Worm (Caenorhabditis elegans): ENCODE data around the gene fut-5.

Gene fut-5

DNA sequence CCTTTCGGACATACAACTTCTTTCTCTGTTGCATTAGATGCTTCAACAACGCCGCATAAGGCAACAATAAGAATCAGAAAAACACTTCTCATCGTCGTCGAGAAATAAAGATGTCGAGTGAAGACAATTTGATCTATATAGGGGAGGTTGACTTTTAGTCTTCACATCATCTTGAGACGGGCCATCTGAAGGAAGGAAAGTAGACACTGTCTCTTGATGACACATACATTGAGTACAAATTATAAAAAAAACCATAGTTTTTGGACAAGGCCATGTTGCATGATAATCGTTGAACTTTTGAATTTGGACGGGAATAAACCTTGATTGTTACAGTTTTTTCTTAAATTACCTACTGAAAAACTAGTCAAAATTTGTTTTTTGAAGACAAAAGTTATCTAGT is 45.8 kb downstream of the fut-5 start, which contains the start of gene clec-139:
Gene clec-139, minus strand, starts transcription at position 101 of the 400 bp plus-strand sequence.
- TF ChIP-seq nhr-12 (tag; optimal IDR thresholded peaks at IDR 0.05): no peak
- TF ChIP-seq cnd-1 (tag; optimal IDR thresholded peaks at IDR 0.05): no peak
- no peak for TF ChIP-seq sem-2 (GFP tag; optimal IDR thresholded peaks at IDR 0.05)
- no peak for TF ChIP-seq elt-3 (tag; optimal IDR thresholded peaks at IDR 0.05)
- no peak for TF ChIP-seq mls-2 (tag; optimal IDR thresholded peaks at IDR 0.05)
- TF ChIP-seq mep-1 (tag; optimal IDR thresholded peaks at IDR 0.05): no peak
- TF ChIP-seq M03D4.4 (tag; optimal IDR thresholded peaks at IDR 0.05): no peak
- TF ChIP-seq nhr-2 (tag; optimal IDR thresholded peaks at IDR 0.05): no peak

DNA sequence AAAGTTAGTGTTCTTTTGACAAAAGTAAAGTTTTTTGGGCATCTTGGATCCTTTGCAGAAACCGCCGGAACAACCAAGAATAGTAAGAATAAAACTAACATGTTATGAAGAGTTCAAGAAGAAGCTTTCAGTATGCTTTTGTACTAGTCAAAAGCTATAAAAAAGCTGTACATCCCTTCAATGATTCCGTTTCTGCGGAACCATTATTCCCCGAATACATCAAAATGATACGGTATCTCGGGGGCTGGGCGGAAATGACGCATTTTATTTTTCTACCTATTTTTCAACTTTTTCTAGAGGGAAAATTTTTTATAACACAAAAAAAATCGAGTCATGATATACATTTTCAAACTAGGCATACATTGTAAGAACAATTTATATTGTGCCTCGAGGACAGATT is 47.8 kb downstream of the fut-5 start, which contains the start of gene clec-138:
Gene clec-138, minus strand, starts transcription at position 101 of the 400 bp plus-strand sequence.
- TF ChIP-seq bed-3 (GFP tag; optimal IDR thresholded peaks at IDR 0.05) (no peak), lin-32 (GFP tag; optimal IDR thresholded peaks at IDR 0.05) (no peak), zip-8 (tag; optimal IDR thresholded peaks at IDR 0.05) (no peak), mep-1 (tag; optimal IDR thresholded peaks at IDR 0.05) (no peak), ztf-11 (tag; optimal IDR thresholded peaks at IDR 0.05) (no peak), elt-1 (tag; optimal IDR thresholded peaks at IDR 0.05; ENCODE audit: borderline replicate concordance, insufficient read depth) (no peak), unc-120 (tag; optimal IDR thresholded peaks at IDR 0.05; ENCODE audit: poor library complexity, severe bottlenecking) (no peak), nhr-76 (tag; optimal IDR thresholded peaks at IDR 0.05) (no peak), lsy-2 (tag; optimal IDR thresholded peaks at IDR 0.05) (no peak), tbx-8 (GFP tag; optimal IDR thresholded peaks at IDR 0.05) (no peak), mab-5 (tag; optimal IDR thresholded peaks at IDR 0.05) (no peak), hlh-1 (tag; optimal IDR thresholded peaks at IDR 0.05) (no peak)

DNA sequence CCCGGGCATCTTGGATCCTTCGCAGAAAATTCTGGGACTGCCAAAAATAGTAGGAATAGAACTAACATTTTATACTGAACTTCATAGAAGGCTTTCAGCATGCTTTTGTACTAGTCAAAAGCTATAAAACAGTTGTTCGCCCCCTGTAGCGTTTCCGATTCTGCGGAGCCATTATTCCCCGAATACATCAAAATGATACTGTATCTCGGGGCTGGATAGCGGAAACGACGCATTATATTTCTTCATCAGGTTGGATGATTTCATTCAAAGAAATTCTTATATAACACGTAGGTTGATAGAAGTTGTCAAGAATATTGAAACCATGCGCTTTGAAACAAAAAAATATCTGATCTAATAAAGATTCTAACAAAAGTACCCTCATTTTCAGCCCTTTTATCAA is 49.5 kb downstream of the fut-5 start, which contains the start of gene clec-137:
Gene clec-137, minus strand, starts transcription at position 101 of the 400 bp plus-strand sequence.
- TF ChIP-seq ztf-11 (tag; optimal IDR thresholded peaks at IDR 0.05): no peak
- TF ChIP-seq nhr-237 (tag; optimal IDR thresholded peaks at IDR 0.05): no peak
- TF ChIP-seq hlh-1 (tag; optimal IDR thresholded peaks at IDR 0.05): no peak
- TF ChIP-seq ceh-83 (GFP tag; optimal IDR thresholded peaks at IDR 0.05): no peak
- no peak for TF ChIP-seq mep-1 (tag; optimal IDR thresholded peaks at IDR 0.05)
- no peak for TF ChIP-seq unc-62 (GFP tag; optimal IDR thresholded peaks at IDR 0.05)
- TF ChIP-seq lin-32 (GFP tag; optimal IDR thresholded peaks at IDR 0.05): no peak
- no peak for TF ChIP-seq lsy-2 (tag; optimal IDR thresholded peaks at IDR 0.05)
- TF ChIP-seq nhr-76 (tag; optimal IDR thresholded peaks at IDR 0.05): no peak
- no peak for TF ChIP-seq tbx-8 (GFP tag; optimal IDR thresholded peaks at IDR 0.05)
- TF ChIP-seq flh-1 (GFP tag; optimal IDR thresholded peaks at IDR 0.05): no peak
- TF ChIP-seq nhr-28 (tag; optimal IDR thresholded peaks at IDR 0.05): no peak
- TF ChIP-seq nhr-2 (tag; optimal IDR thresholded peaks at IDR 0.05): no peak
- no peak for TF ChIP-seq elt-3 (tag; optimal IDR thresholded peaks at IDR 0.05)
- TF ChIP-seq unc-39 (tag; optimal IDR thresholded peaks at IDR 0.05): no peak
- TF ChIP-seq zip-8 (tag; optimal IDR thresholded peaks at IDR 0.05): no peak
- no peak for TF ChIP-seq bed-3 (GFP tag; optimal IDR thresholded peaks at IDR 0.05)

DNA sequence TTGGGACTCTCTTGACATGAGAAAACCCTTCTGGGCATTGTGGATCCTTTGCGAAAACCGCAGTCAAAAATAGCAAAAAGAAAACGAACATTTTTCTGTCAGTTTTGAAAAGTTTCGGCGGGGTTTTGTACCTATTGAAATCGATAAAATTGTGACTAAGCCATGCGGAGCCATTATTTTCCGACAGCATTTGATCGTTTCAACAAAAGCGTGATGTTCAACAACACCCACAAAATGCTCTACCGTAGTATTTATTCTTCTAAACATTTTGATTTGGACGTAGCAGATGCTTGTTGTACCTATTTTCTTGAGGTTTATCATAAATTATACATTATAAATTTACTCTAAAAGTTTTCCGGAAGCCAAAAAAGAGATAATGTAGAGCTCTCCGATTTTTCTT is 51.0 kb downstream of the fut-5 start, which contains the start of gene clec-136:
Gene clec-136, minus strand, starts transcription at position 101 of the 400 bp plus-strand sequence.
- TF ChIP-seq ceh-39 (tag; optimal IDR thresholded peaks at IDR 0.05) (no peak), ham-2 (GFP tag; optimal IDR thresholded peaks at IDR 0.05) (no peak)
